Fruit fly (Drosophila melanogaster) whole organism, wandering third instar larva: ENCODE data around the gene CG1896.

Experiments
- Abd-B ChIP-seq: fragments of >200 bp; optimal IDR thresholded peaks from 2 replicates; lab custom pipeline; 2017; ENCODE audit warnings: missing biosample characterization, missing genetic modification characterization
- CG32264 ChIP-seq: fragments of 200-800 bp; sonication (Bioruptor generic); optimal IDR thresholded peaks from 2 replicates; lab custom pipeline; 2016; ENCODE audit warnings: missing biosample characterization, missing genetic modification characterization
- CG9705 ChIP-seq: fragments of 200-800 bp; sonication (Bioruptor generic); optimal IDR thresholded peaks from 2 replicates; lab custom pipeline; 2018; ENCODE audit warnings: missing biosample characterization, mild to moderate bottlenecking, missing genetic modification characterization
- CrebA ChIP-seq: fragments of 200-800 bp; sonication (Bioruptor generic); optimal IDR thresholded peaks from 2 replicates; lab custom pipeline; 2016; ENCODE audit warnings: missing biosample characterization, mild to moderate bottlenecking, missing genetic modification characterization, borderline replicate concordance
- Dfd ChIP-seq: fragments of >200 bp; optimal IDR thresholded peaks from 2 replicates; lab custom pipeline; 2017; ENCODE audit warnings: missing biosample characterization, missing genetic modification characterization
- Dif ChIP-seq: fragments of 200-275, 200-300 bp; sonication (Bioruptor generic); optimal IDR thresholded peaks from 2 replicates; lab custom pipeline; 2018; ENCODE audit warnings: missing biosample characterization, missing genetic modification characterization; ENCODE audit not compliant: partially characterized antibody
- GATAd ChIP-seq: sonication (Bioruptor generic); optimal IDR thresholded peaks from 2 replicates; lab custom pipeline; 2016; ENCODE audit warnings: missing biosample characterization, missing genetic modification characterization
- HLH106 ChIP-seq: fragments of 200-800 bp; optimal IDR thresholded peaks from 3 replicates; lab custom pipeline; 2019; ENCODE audit warnings: missing biosample characterization, mild to moderate bottlenecking, missing genetic modification characterization, moderate library complexity
- Hnf4 ChIP-seq: fragments of 200-800 bp; sonication (Bioruptor generic); optimal IDR thresholded peaks from 2 replicates; lab custom pipeline; 2016; ENCODE audit warnings: missing biosample characterization, mild to moderate bottlenecking, missing genetic modification characterization
- Hr78 ChIP-seq: fragments of >200 bp; optimal IDR thresholded peaks from 2 replicates; lab custom pipeline; 2017; ENCODE audit warnings: missing biosample characterization, missing genetic modification characterization
- Hr83 ChIP-seq: fragments of 200-300 bp; sonication (Bioruptor generic); optimal IDR thresholded peaks from 2 replicates; lab custom pipeline; 2016; ENCODE audit warnings: missing biosample characterization, mild to moderate bottlenecking, missing genetic modification characterization, moderate library complexity; ENCODE audit not compliant: poor library complexity, severe bottlenecking
- Jra ChIP-seq: sonication (Bioruptor generic); optimal IDR thresholded peaks from 2 replicates; lab custom pipeline; 2016; ENCODE audit warnings: missing biosample characterization, missing genetic modification characterization
- Mio ChIP-seq: sonication (Bioruptor generic); optimal IDR thresholded peaks from 2 replicates; lab custom pipeline; 2016; ENCODE audit warnings: missing biosample characterization, missing genetic modification characterization
- Myc ChIP-seq: fragments of >200 bp; optimal IDR thresholded peaks from 2 replicates; lab custom pipeline; 2017
- N ChIP-seq: fragments of >200 bp; optimal IDR thresholded peaks from 2 replicates; lab custom pipeline; 2018; ENCODE audit warnings: missing biosample characterization, missing external identifiers, missing genetic modification characterization
- OdsH ChIP-seq: fragments of 200-800 bp; sonication (Bioruptor generic); optimal IDR thresholded peaks from 2 replicates; lab custom pipeline; 2016; ENCODE audit warnings: missing biosample characterization, mild to moderate bottlenecking, missing genetic modification characterization
- Rel ChIP-seq, 2 experiments: fragments of 200-800 bp; sonication (Bioruptor generic) in 1 of 2; optimal IDR thresholded peaks; 2 replicates in 1 of 2; 3 replicates in 1 of 2; lab custom pipeline; 2016 to 2019; ENCODE audit warnings: mild to moderate bottlenecking in 2 of 2, missing biosample characterization in 2 of 2, missing genetic modification characterization in 2 of 2, moderate library complexity in 1 of 2
- Sp1 ChIP-seq: fragments of 200-800 bp; sonication (Bioruptor generic); optimal IDR thresholded peaks from 3 replicates; lab custom pipeline; 2019; ENCODE audit warnings: missing biosample characterization, mild to moderate bottlenecking, missing genetic modification characterization, moderate library complexity
- Vsx2 ChIP-seq: fragments of 200-300, 225-300 bp; sonication (Bioruptor generic); optimal IDR thresholded peaks from 2 replicates; lab custom pipeline; 2018; ENCODE audit warnings: missing biosample characterization, missing genetic modification characterization; ENCODE audit not compliant: partially characterized antibody
- br ChIP-seq: fragments of 200-800 bp; sonication (Bioruptor generic); optimal IDR thresholded peaks from 2 replicates; lab custom pipeline; 2016; ENCODE audit warnings: missing biosample characterization, missing genetic modification characterization
- brk ChIP-seq: fragments of 200-800 bp; sonication (Bioruptor generic); optimal IDR thresholded peaks from 2 replicates; lab custom pipeline; 2016; ENCODE audit warnings: missing biosample characterization, mild to moderate bottlenecking, missing genetic modification characterization
- dl ChIP-seq, 2 experiments: fragments of 175-275, 200-275 bp in 1 of 2; fragments of 200-275 bp in 1 of 2; sonication (Bioruptor generic); optimal IDR thresholded peaks; lab custom pipeline; 2018; ENCODE audit warnings: mild to moderate bottlenecking in 2 of 2, missing biosample characterization in 2 of 2, missing genetic modification characterization in 2 of 2, moderate library complexity in 2 of 2; ENCODE audit not compliant: partially characterized antibody in 2 of 2, insufficient read depth in 1 of 2
- dmrt93B ChIP-seq: fragments of 200-800 bp; sonication (Bioruptor generic); optimal IDR thresholded peaks from 2 replicates; lab custom pipeline; 2018; ENCODE audit warnings: missing biosample characterization, mild to moderate bottlenecking, missing genetic modification characterization
- dsf ChIP-seq: sonication (Bioruptor generic); optimal IDR thresholded peaks from 2 replicates; lab custom pipeline; 2016; ENCODE audit warnings: missing biosample characterization, missing genetic modification characterization, borderline replicate concordance
- ey ChIP-seq: fragments of 200-800 bp; sonication (Bioruptor generic); optimal IDR thresholded peaks from 2 replicates; lab custom pipeline; 2016; ENCODE audit warnings: missing biosample characterization, missing genetic modification characterization
- foxo ChIP-seq, 2 experiments: fragments of 200-800 bp; sonication (Bioruptor generic); optimal IDR thresholded peaks; 2 replicates in 1 of 2; 3 replicates in 1 of 2; lab custom pipeline; 2016 to 2017; ENCODE audit warnings: missing biosample characterization in 2 of 2, missing genetic modification characterization in 2 of 2
- fru ChIP-seq: fragments of 200-800 bp; sonication (Bioruptor generic); optimal IDR thresholded peaks from 3 replicates; lab custom pipeline; 2016; ENCODE audit warnings: missing biosample characterization, mild to moderate bottlenecking, missing genetic modification characterization
- h ChIP-seq: fragments of 200-800 bp; sonication (Bioruptor generic); optimal IDR thresholded peaks from 3 replicates; lab custom pipeline; 2016; ENCODE audit warnings: missing biosample characterization, mild to moderate bottlenecking, missing genetic modification characterization
- jim ChIP-seq: fragments of 175-275, 200-325 bp; sonication (Bioruptor generic); optimal IDR thresholded peaks from 2 replicates; lab custom pipeline; 2016; ENCODE audit warnings: missing biosample characterization, mild to moderate bottlenecking, missing genetic modification characterization
- lola ChIP-seq: fragments of >200 bp; optimal IDR thresholded peaks from 2 replicates; lab custom pipeline; 2017; ENCODE audit warnings: missing biosample characterization, missing genetic modification characterization
- pan ChIP-seq: fragments of >200 bp; optimal IDR thresholded peaks from 2 replicates; lab custom pipeline; 2017
- psq ChIP-seq: fragments of 200-800 bp; sonication (Bioruptor generic); optimal IDR thresholded peaks from 3 replicates; lab custom pipeline; 2017; ENCODE audit warnings: missing biosample characterization, mild to moderate bottlenecking, missing genetic modification characterization, moderate library complexity
- rgr ChIP-seq: fragments of 200-800 bp; sonication (Bioruptor generic); optimal IDR thresholded peaks from 3 replicates; lab custom pipeline; 2016; ENCODE audit warnings: missing biosample characterization, mild to moderate bottlenecking, missing genetic modification characterization
- sage ChIP-seq: fragments of 200-800 bp; sonication (Bioruptor generic); optimal IDR thresholded peaks from 2 replicates; lab custom pipeline; 2016; ENCODE audit warnings: missing biosample characterization, mild to moderate bottlenecking, missing genetic modification characterization
- sv ChIP-seq: fragments of 200-800 bp; sonication (Bioruptor generic); optimal IDR thresholded peaks from 3 replicates; lab custom pipeline; 2016; ENCODE audit warnings: missing biosample characterization, missing genetic modification characterization
- tai ChIP-seq: sonication (Bioruptor generic); optimal IDR thresholded peaks from 2 replicates; lab custom pipeline; 2016; ENCODE audit warnings: missing biosample characterization, missing genetic modification characterization
- usp ChIP-seq: fragments of >200 bp; optimal IDR thresholded peaks from 2 replicates; lab custom pipeline; 2017; ENCODE audit warnings: missing biosample characterization, missing genetic modification characterization
- woc ChIP-seq: sonication (Bioruptor generic); optimal IDR thresholded peaks from 2 replicates; lab custom pipeline; 2016; ENCODE audit warnings: missing biosample characterization, mild to moderate bottlenecking, missing genetic modification characterization

The CG1896 gene

DNA sequence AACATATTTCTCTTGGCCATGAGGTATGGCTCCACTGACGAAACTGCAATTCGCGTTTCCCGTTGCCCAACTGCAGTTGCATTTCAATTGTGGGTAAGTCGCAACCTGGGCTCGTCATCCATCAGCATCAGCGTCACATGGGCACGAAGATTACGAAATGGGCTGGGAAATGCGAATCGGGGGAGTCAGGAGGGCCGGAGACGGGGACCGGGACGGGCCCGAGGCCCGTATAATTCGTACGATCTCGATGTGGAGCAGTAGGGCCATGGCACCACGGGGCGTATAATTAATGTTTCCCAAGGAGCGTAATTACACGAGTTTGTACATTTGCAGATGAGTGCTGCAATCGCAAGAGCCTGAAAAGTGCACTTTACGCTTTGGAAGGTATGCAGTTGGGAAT is 21.1 kb downstream of the CG1896 start:
- TF ChIP-seq br (GFP tag; lab: Kevin White, UChicago) (no peak), CG32264 (GFP tag; lab: Kevin White, UChicago) (no peak), CrebA (no peak), sage (GFP tag; lab: Kevin White, UChicago) (no peak), fru (GFP tag; lab: Kevin White, UChicago) (no peak), N (GFP tag; lab: Kevin White, UChicago) (no peak), Dfd (GFP tag; lab: Kevin White, UChicago) (peak; percentile 99)

dm6 chr3R:31767528-31767927 is 23.4 kb downstream of the CG1896 start:
- TF ChIP-seq sv (GFP tag; lab: Kevin White, UChicago) (no peak), woc (no peak), foxo (GFP tag; optimal IDR thresholded peaks at IDR 0.05; lab: Kevin White, UChicago) (no peak)

- TF ChIP-seq Sp1 (GFP tag; lab: Kevin White, UChicago) (no peak), rgr (no peak), pan (lab: Kevin White, UChicago) (no peak), dl (GFP tag; optimal IDR thresholded peaks at IDR 0.05; lab: Kevin White, UChicago; ENCODE audit: insufficient read depth in 1 of 2, partially characterized antibody in 2 of 2) (no peak), h (GFP tag; lab: Kevin White, UChicago) (no peak), Hr83 (GFP tag; lab: Kevin White, UChicago) (no peak), Jra (GFP tag; lab: Kevin White, UChicago) (no peak), Hr78 (GFP tag; lab: Kevin White, UChicago) (no peak), jim (GFP tag; lab: Kevin White, UChicago) (no peak), br (GFP tag; lab: Kevin White, UChicago) (no peak), CG9705 (GFP tag; lab: Kevin White, UChicago) (no peak), N (GFP tag; lab: Kevin White, UChicago) (no peak), CG32264 (GFP tag; lab: Kevin White, UChicago) (no peak), brk (GFP tag; lab: Kevin White, UChicago) (no peak), Rel (GFP tag; optimal IDR thresholded peaks at IDR 0.05; lab: Kevin White, UChicago) (no peak), Rel (tag; optimal IDR thresholded peaks at IDR 0.05; lab: Kevin White, UChicago) (no peak), tai (GFP tag; lab: Kevin White, UChicago) (no peak), woc (no peak), CrebA (no peak), HLH106 (tag; lab: Kevin White, UChicago) (no peak), psq (no peak)
Observed at dm6 chr3R:31768198-31768597, 24.1 kb downstream of the CG1896 start.

DNA sequence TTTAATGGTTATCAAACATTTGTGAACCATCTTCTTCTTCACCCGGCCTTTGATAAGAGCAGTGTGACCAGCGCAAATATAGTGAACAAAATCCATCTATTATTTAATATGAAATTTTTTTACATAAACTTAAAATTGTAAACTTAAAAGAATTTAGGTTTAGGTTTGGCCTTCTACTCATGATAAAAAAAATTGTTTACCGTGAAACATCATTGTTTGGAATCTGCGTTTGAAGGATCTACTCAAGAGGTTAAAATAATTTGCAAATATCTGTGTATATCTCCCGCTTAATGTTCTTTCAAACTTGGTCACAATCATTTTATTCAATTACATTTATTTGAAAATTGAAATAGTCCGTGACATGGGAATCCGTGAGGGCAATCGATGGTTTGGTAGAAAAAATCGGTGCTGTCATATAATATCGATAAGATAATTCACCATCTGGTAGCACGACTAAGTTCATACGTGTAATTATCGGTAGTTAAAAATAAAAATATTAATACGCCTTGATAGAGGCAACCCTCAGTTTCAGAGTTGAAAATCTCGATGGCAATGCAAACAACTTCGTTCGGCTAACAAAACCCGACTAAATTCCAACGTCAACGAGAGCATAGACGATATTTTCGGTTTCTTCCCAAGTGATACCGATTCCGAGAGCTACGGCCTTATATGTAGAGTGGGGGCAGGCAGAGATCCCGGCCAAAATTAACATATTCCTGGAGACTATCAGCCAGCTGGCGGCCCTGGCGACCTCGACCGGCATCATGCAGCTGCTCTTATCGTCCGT is 27.9 kb downstream of the CG1896 start, which contains the start of the genes betaGlu and sip3:
Gene betaGlu, minus strand, starts transcription at position 59 of the 787 bp plus-strand sequence.
Gene sip3, plus strand, starts transcription at position 430 of the 787 bp plus-strand sequence.
- no peak for TF ChIP-seq Abd-B (GFP tag; lab: Kevin White, UChicago)
- TF ChIP-seq Hr83 (GFP tag; lab: Kevin White, UChicago) = no peak
- no peak for TF ChIP-seq pan (lab: Kevin White, UChicago)
- TF ChIP-seq usp (GFP tag; lab: Kevin White, UChicago) = no peak
- no peak for TF ChIP-seq br (GFP tag; lab: Kevin White, UChicago)
- peak in 1 of 2 experiments; percentile 5 for TF ChIP-seq foxo (GFP tag; optimal IDR thresholded peaks at IDR 0.05; lab: Kevin White, UChicago)
- TF ChIP-seq N (GFP tag; lab: Kevin White, UChicago) = no peak
- TF ChIP-seq Hr78 (GFP tag; lab: Kevin White, UChicago) = no peak
- no peak for TF ChIP-seq Rel (GFP tag; optimal IDR thresholded peaks at IDR 0.05; lab: Kevin White, UChicago)
- no peak for TF ChIP-seq Rel (tag; optimal IDR thresholded peaks at IDR 0.05; lab: Kevin White, UChicago)
- TF ChIP-seq sage (GFP tag; lab: Kevin White, UChicago) = peak; percentile 59
- no peak for TF ChIP-seq Dif (GFP tag; lab: Kevin White, UChicago)
- no peak for TF ChIP-seq OdsH (GFP tag; lab: Kevin White, UChicago)
- no peak for TF ChIP-seq fru (GFP tag; lab: Kevin White, UChicago)
- TF ChIP-seq Mio (GFP tag; lab: Kevin White, UChicago) = no peak
- no peak for TF ChIP-seq dl (GFP tag; optimal IDR thresholded peaks at IDR 0.05; lab: Kevin White, UChicago; ENCODE audit: insufficient read depth in 1 of 2, partially characterized antibody in 2 of 2)
- no peak for TF ChIP-seq Vsx2
- no peak for TF ChIP-seq jim (GFP tag; lab: Kevin White, UChicago)
- TF ChIP-seq dmrt93B = no peak
- no peak for TF ChIP-seq tai (GFP tag; lab: Kevin White, UChicago)
- TF ChIP-seq GATAd (GFP tag; lab: Kevin White, UChicago) = no peak
- TF ChIP-seq rgr = peak; percentile 19
- TF ChIP-seq CrebA = no peak
- peak; percentile 12 for TF ChIP-seq HLH106 (tag; lab: Kevin White, UChicago)
- no peak for TF ChIP-seq psq
- TF ChIP-seq sv (GFP tag; lab: Kevin White, UChicago) = peak; percentile 16
- TF ChIP-seq Myc = no peak
- peak; percentile 26 for TF ChIP-seq Sp1 (GFP tag; lab: Kevin White, UChicago)
- TF ChIP-seq woc = no peak
- TF ChIP-seq dsf = no peak
- no peak for TF ChIP-seq Jra (GFP tag; lab: Kevin White, UChicago)
- no peak for TF ChIP-seq ey (GFP tag; lab: Kevin White, UChicago)
- TF ChIP-seq CG9705 (GFP tag; lab: Kevin White, UChicago) = no peak
- peak; percentile 32 for TF ChIP-seq h (GFP tag; lab: Kevin White, UChicago)
- no peak for TF ChIP-seq Hnf4
- TF ChIP-seq CG32264 (GFP tag; lab: Kevin White, UChicago) = no peak
- no peak for TF ChIP-seq lola
